Worm (Caenorhabditis elegans) whole organism, young adult: ENCODE measurements around the gene Y62H9A.12.

Source experiments
- F33H1.4 ChIP-seq: fragments of 200-800 bp; sonication (Bioruptor generic); IDR thresholded peaks from 2 replicates; pipeline ENCODE4 v1.3.6; 2022; ENCODE audit warnings: missing genetic modification reagents, missing genetic modification characterization, missing compliant biosample characterization
- F39B2.1 ChIP-seq: fragments of 200-800 bp; sonication (Bioruptor generic); IDR thresholded peaks from 2 replicates; pipeline ENCODE4 v1.3.6; 2022; ENCODE audit warnings: missing genetic modification reagents, missing genetic modification characterization, missing compliant biosample characterization
- F49E8.2 ChIP-seq: sonication (generic microtip); optimal IDR thresholded peaks from 3 replicates; lab custom pipeline; 2017; ENCODE audit warnings: missing genetic modification characterization, mild to moderate bottlenecking, missing compliant biosample characterization, antibody characterized with exemption, moderate library complexity; ENCODE audit not compliant: insufficient read depth
- F52B5.7 ChIP-seq: sonication (generic microtip); optimal IDR thresholded peaks from 2 replicates; lab custom pipeline; 2016; ENCODE audit warnings: mild to moderate bottlenecking, missing genetic modification characterization, missing compliant biosample characterization
- K12H6.12 ChIP-seq: fragments of 200-800 bp; sonication (Bioruptor generic); optimal IDR thresholded peaks from 2 replicates; lab custom pipeline; 2018; ENCODE audit warnings: mild to moderate bottlenecking, missing genetic modification characterization, missing compliant biosample characterization
- Y79H2A.3 ChIP-seq: fragments of 200-800 bp; sonication (Bioruptor generic); conservative IDR thresholded peaks from 2 replicates; pipeline ENCODE4 v1.3.6; 2022; ENCODE audit warnings: missing genetic modification reagents, missing genetic modification characterization, missing compliant biosample characterization
- ZK185.1 ChIP-seq: sonication (generic microtip); optimal IDR thresholded peaks from 2 replicates; lab custom pipeline; 2016; ENCODE audit warnings: mild to moderate bottlenecking, missing genetic modification characterization, missing compliant biosample characterization; ENCODE audit not compliant: poor library complexity, severe bottlenecking
- ama-1 ChIP-seq, 3 experiments: fragments of 150-350 bp in 1 of 3; sonication (generic microtip) in 2 of 3; optimal IDR thresholded peaks; 2 replicates each; lab custom pipeline; 2014 to 2018; ENCODE audit warnings: missing biosample characterization in 2 of 3, missing genetic modification characterization in 2 of 3, missing genetic modification reagents in 2 of 3
- athp-1 ChIP-seq: sonication (generic microtip); optimal IDR thresholded peaks from 2 replicates; lab custom pipeline; 2017; ENCODE audit warnings: mild to moderate bottlenecking, missing genetic modification characterization, missing compliant biosample characterization
- bed-1 ChIP-seq: fragments of 200-800 bp; sonication (Bioruptor generic); IDR thresholded peaks from 2 replicates; pipeline ENCODE4 v1.3.6; 2022; ENCODE audit warnings: missing genetic modification reagents, missing genetic modification characterization, missing compliant biosample characterization
- ceh-40 ChIP-seq: fragments of 200-800 bp; sonication (Bioruptor generic); IDR thresholded peaks from 2 replicates; pipeline ENCODE4 v1.3.6; 2022; ENCODE audit warnings: missing genetic modification characterization, missing compliant biosample characterization
- ceh-58 ChIP-seq: fragments of 200-800 bp; sonication (Bioruptor generic); IDR thresholded peaks from 2 replicates; pipeline ENCODE4 v1.3.6; 2022; ENCODE audit warnings: missing genetic modification characterization, missing compliant biosample characterization
- ceh-79 ChIP-seq: sonication (generic microtip); optimal IDR thresholded peaks from 2 replicates; lab custom pipeline; 2017; ENCODE audit warnings: mild to moderate bottlenecking, missing genetic modification characterization, missing compliant biosample characterization
- chd-7 ChIP-seq: sonication (generic microtip); optimal IDR thresholded peaks from 2 replicates; lab custom pipeline; 2016; ENCODE audit warnings: mild to moderate bottlenecking, missing genetic modification characterization, moderate library complexity, missing compliant biosample characterization
- egl-18 ChIP-seq: fragments of 200-800 bp; sonication (Bioruptor generic); IDR thresholded peaks from 2 replicates; pipeline ENCODE4 v1.3.6; 2022; ENCODE audit warnings: missing genetic modification reagents, missing genetic modification characterization, missing compliant biosample characterization
- egl-44 ChIP-seq: fragments of 200-800 bp; sonication (Bioruptor generic); IDR thresholded peaks from 2 replicates; pipeline ENCODE4 v1.3.6; 2022; ENCODE audit warnings: missing genetic modification reagents, missing genetic modification characterization, missing compliant biosample characterization
- fkh-3 ChIP-seq: sonication (generic microtip); optimal IDR thresholded peaks from 2 replicates; lab custom pipeline; 2016; ENCODE audit warnings: mild to moderate bottlenecking, missing genetic modification characterization, missing compliant biosample characterization
- gei-17 ChIP-seq: fragments of 200-800 bp; sonication (Bioruptor generic); optimal IDR thresholded peaks from 2 replicates; lab custom pipeline; 2018; ENCODE audit warnings: mild to moderate bottlenecking, missing genetic modification characterization, missing compliant biosample characterization
- him-1 ChIP-seq: sonication (generic microtip); optimal IDR thresholded peaks from 2 replicates; lab custom pipeline; 2016; ENCODE audit warnings: missing genotype, missing genetic modification reagents, missing genetic modification characterization, missing compliant biosample characterization
- hlh-12 ChIP-seq: sonication (generic microtip); optimal IDR thresholded peaks from 2 replicates; lab custom pipeline; 2016; ENCODE audit warnings: missing genetic modification characterization, missing compliant biosample characterization
- hlh-26 ChIP-seq: fragments of 200-800 bp; sonication (Bioruptor generic); conservative IDR thresholded peaks from 2 replicates; pipeline ENCODE4 v1.3.6; 2022; ENCODE audit warnings: missing genetic modification reagents, missing genetic modification characterization, missing compliant biosample characterization
- lin-40 ChIP-seq: sonication (generic microtip); optimal IDR thresholded peaks from 2 replicates; lab custom pipeline; 2016; ENCODE audit warnings: missing genetic modification characterization, mild to moderate bottlenecking, missing compliant biosample characterization, missing genotype, missing genetic modification reagents
- lsy-27 ChIP-seq: sonication (generic microtip); optimal IDR thresholded peaks from 2 replicates; lab custom pipeline; 2017; ENCODE audit warnings: missing genetic modification characterization, mild to moderate bottlenecking, missing compliant biosample characterization, antibody characterized with exemption, missing genotype, borderline replicate concordance; ENCODE audit not compliant: insufficient read depth
- madf-6 ChIP-seq: fragments of 200-800 bp; sonication (Bioruptor generic); IDR thresholded peaks from 2 replicates; pipeline ENCODE4 v1.3.6; 2022; ENCODE audit warnings: missing genetic modification reagents, missing genetic modification characterization, missing compliant biosample characterization
- madf-8 ChIP-seq: fragments of 200-800 bp; sonication (Bioruptor generic); conservative IDR thresholded peaks from 2 replicates; pipeline ENCODE4 v1.3.6; 2022; ENCODE audit warnings: missing genetic modification reagents, missing genetic modification characterization, missing compliant biosample characterization
- mel-28 ChIP-seq: sonication (generic microtip); optimal IDR thresholded peaks from 2 replicates; lab custom pipeline; 2016; ENCODE audit warnings: borderline replicate concordance, mild to moderate bottlenecking, missing genetic modification characterization, missing compliant biosample characterization
- mxl-1 ChIP-seq: sonication (generic microtip); optimal IDR thresholded peaks from 2 replicates; lab custom pipeline; 2016; ENCODE audit warnings: missing genetic modification characterization, missing compliant biosample characterization
- nfyb-1 ChIP-seq: fragments of 200-800 bp; sonication (Bioruptor generic); IDR thresholded peaks from 2 replicates; pipeline ENCODE4 v1.3.6; 2022; ENCODE audit warnings: missing genetic modification reagents, missing genetic modification characterization, missing compliant biosample characterization
- nhr-179 ChIP-seq: sonication (generic microtip); optimal IDR thresholded peaks from 2 replicates; lab custom pipeline; 2016; ENCODE audit warnings: mild to moderate bottlenecking, missing genetic modification characterization, missing compliant biosample characterization
- nhr-80 ChIP-seq: sonication (generic microtip); optimal IDR thresholded peaks from 2 replicates; lab custom pipeline; 2016; ENCODE audit warnings: missing genetic modification characterization, missing compliant biosample characterization
- nhr-90 ChIP-seq: sonication (generic microtip); optimal IDR thresholded peaks from 2 replicates; lab custom pipeline; 2016; ENCODE audit warnings: missing genotype, mild to moderate bottlenecking, missing genetic modification characterization, missing compliant biosample characterization
- rcor-1 ChIP-seq: fragments of 200-800 bp; sonication (Bioruptor generic); IDR thresholded peaks from 2 replicates; pipeline ENCODE4 v1.3.6; 2022; ENCODE audit warnings: missing genetic modification reagents, missing genetic modification characterization, missing compliant biosample characterization
- rec-8 ChIP-seq, 2 experiments: sonication (generic microtip); optimal IDR thresholded peaks; 2 replicates each; lab custom pipeline; 2016; ENCODE audit warnings: mild to moderate bottlenecking in 2 of 2, missing genetic modification characterization in 2 of 2, missing genetic modification reagents in 2 of 2, missing genotype in 2 of 2, missing biosample characterization in 1 of 2, missing compliant biosample characterization in 1 of 2, moderate library complexity in 1 of 2
- sdz-38 ChIP-seq: sonication (generic microtip); optimal IDR thresholded peaks from 2 replicates; lab custom pipeline; 2016; ENCODE audit warnings: missing genotype, missing genetic modification characterization, missing compliant biosample characterization
- snpc-1.3 ChIP-seq: sonication (generic microtip); optimal IDR thresholded peaks from 2 replicates; lab custom pipeline; 2017; ENCODE audit warnings: missing genetic modification characterization, mild to moderate bottlenecking, missing compliant biosample characterization, antibody characterized with exemption, moderate library complexity, missing genotype, missing genetic modification reagents; ENCODE audit not compliant: insufficient read depth
- snpc-3.4 ChIP-seq: sonication (generic microtip); optimal IDR thresholded peaks from 2 replicates; lab custom pipeline; 2017; ENCODE audit warnings: missing genetic modification characterization, mild to moderate bottlenecking, missing compliant biosample characterization, antibody characterized with exemption, moderate library complexity, missing genotype, missing genetic modification reagents
- snpc-4 ChIP-seq, 5 experiments: fragments of 150-350 bp in 1 of 5; sonication (generic microtip) in 4 of 5; optimal IDR thresholded peaks; 2 replicates each; lab custom pipeline; 2014 to 2018; ENCODE audit warnings: missing genetic modification characterization in 5 of 5, missing biosample characterization in 3 of 5, antibody characterized with exemption in 2 of 5, mild to moderate bottlenecking in 2 of 5, missing compliant biosample characterization in 2 of 5, missing genotype in 2 of 5, moderate library complexity in 2 of 5, missing genetic modification reagents in 1 of 5
- sptf-2 ChIP-seq: fragments of 200-800 bp; sonication (Bioruptor generic); optimal IDR thresholded peaks from 2 replicates; lab custom pipeline; 2018; ENCODE audit warnings: mild to moderate bottlenecking, missing genetic modification characterization, missing compliant biosample characterization
- unc-130 ChIP-seq: sonication (generic microtip); optimal IDR thresholded peaks from 2 replicates; lab custom pipeline; 2016; ENCODE audit warnings: missing genetic modification reagents, missing genetic modification characterization, missing compliant biosample characterization
- zim-3 ChIP-seq: sonication (generic microtip); optimal IDR thresholded peaks from 2 replicates; lab custom pipeline; 2017; ENCODE audit warnings: mild to moderate bottlenecking, missing genetic modification characterization, moderate library complexity, missing compliant biosample characterization
- ztf-18 ChIP-seq: sonication (generic microtip); optimal IDR thresholded peaks from 2 replicates; lab custom pipeline; 2016; ENCODE audit warnings: missing genotype, mild to moderate bottlenecking, missing genetic modification characterization, missing compliant biosample characterization

Gene Y62H9A.12

DNA sequence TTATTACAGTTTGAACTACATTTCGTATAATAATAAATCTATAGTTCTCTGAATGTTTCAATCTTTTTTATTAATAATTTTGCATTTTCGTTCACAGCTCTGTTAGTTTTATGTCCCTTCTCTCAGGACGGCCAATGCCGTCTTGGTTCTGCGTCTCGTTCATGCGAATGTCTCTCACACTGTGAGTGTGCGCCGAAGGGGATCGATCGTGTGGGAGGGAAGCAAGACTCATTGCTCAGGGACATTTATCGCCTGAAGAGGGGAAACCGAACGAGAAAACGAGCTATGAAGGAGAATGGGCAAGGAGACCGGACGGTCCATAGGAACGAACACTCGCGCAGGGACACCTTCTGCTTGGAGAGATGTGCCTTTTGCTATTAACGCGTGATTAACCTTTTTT is 14.9 kb upstream of the Y62H9A.12 start:
- TF ChIP-seq sdz-38 (tag; lab: Kevin White, UChicago) (no peak), ceh-40 (GFP tag; lab: Robert Waterston, UW) (no peak), Y79H2A.3 (GFP tag; lab: Robert Waterston, UW) (no peak), fkh-3 (tag; lab: Kevin White, UChicago) (no peak), nfyb-1 (GFP tag; lab: Robert Waterston, UW) (no peak), nhr-90 (tag; lab: Kevin White, UChicago) (no peak), mel-28 (no peak), snpc-1.3 (tag; lab: Kevin White, UChicago) (no peak), chd-7 (no peak), gei-17 (no peak), K12H6.12 (tag; lab: Kevin White, UChicago) (no peak), rcor-1 (no peak), hlh-12 (tag; lab: Kevin White, UChicago) (no peak)

DNA sequence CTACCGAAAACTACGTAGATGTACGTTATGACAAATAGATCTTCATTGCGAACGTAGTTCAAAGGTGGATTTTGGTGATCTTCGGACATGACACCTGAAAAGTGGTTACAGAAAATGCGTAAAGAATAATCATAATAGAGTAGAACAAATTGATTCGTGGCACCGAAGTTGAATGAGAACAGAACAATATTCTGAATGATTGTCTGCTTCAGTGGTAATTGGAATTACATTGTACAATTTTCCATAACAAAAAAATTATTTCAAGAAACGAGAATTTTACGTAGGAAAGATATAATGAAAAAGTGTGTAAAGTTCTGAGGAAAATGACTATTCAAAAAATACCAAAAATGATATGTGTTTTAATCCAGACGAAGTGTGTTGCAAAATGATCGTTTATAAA is 11.3 kb upstream of the Y62H9A.12 start, which contains the start of gene Y62H9A.10:
Gene Y62H9A.10 (minus strand): TSS at position 101 of the 400 bp plus-strand sequence.
- TF ChIP-seq lsy-27 (tag; lab: Kevin White, UChicago) (no peak), nfyb-1 (GFP tag; lab: Robert Waterston, UW) (no peak), athp-1 (no peak), F52B5.7 (tag; lab: Kevin White, UChicago) (no peak), bed-1 (GFP tag; lab: Robert Waterston, UW) (no peak), gei-17 (no peak)

DNA sequence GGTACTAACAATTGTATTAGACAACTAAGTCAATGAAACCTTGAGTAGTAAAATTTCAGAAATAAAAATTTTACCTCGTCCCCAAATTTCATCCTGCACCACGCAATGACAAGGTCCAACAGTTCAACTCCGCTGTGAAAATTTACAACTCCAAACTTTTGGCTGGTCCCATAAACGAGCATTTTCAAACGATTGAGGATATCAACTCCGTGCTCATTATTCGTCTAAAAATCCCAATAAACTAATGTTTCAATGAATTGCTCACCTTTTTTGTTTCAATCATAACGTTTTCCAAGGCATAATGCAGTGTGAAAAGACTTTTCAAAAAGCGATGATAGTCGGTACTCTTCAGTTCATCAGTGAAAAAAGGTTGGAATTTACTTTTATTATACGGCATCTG is 7.3 kb upstream of the Y62H9A.12 start:
- no peak for TF ChIP-seq F39B2.1 (GFP tag; lab: Robert Waterston, UW)
- no peak for TF ChIP-seq nhr-80
- TF ChIP-seq snpc-4 (GFP tag; optimal IDR thresholded peaks at IDR 0.05; lab: Kevin White, UChicago): no peak
- TF ChIP-seq snpc-4 (tag; optimal IDR thresholded peaks at IDR 0.05; lab: Kevin White, UChicago): no peak
- TF ChIP-seq snpc-3.4: no peak
- TF ChIP-seq F33H1.4: no peak
- TF ChIP-seq madf-8 (GFP tag; lab: Robert Waterston, UW): no peak
- TF ChIP-seq rec-8 (tag; optimal IDR thresholded peaks at IDR 0.05; lab: Kevin White, UChicago): no peak
- TF ChIP-seq F49E8.2 (tag; lab: Kevin White, UChicago): no peak
- no peak for TF ChIP-seq unc-130 (GFP tag; lab: Kevin White, UChicago)
- no peak for TF ChIP-seq fkh-3 (tag; lab: Kevin White, UChicago)
- no peak for TF ChIP-seq sptf-2
- no peak for TF ChIP-seq ceh-79 (tag; lab: Kevin White, UChicago)
- no peak for TF ChIP-seq lin-40 (tag; lab: Kevin White, UChicago)
- TF ChIP-seq ama-1 (optimal IDR thresholded peaks at IDR 0.05; lab: Kevin White, UChicago): no peak
- TF ChIP-seq ama-1 (GFP tag; optimal IDR thresholded peaks at IDR 0.05; lab: Kevin White, UChicago): no peak

DNA sequence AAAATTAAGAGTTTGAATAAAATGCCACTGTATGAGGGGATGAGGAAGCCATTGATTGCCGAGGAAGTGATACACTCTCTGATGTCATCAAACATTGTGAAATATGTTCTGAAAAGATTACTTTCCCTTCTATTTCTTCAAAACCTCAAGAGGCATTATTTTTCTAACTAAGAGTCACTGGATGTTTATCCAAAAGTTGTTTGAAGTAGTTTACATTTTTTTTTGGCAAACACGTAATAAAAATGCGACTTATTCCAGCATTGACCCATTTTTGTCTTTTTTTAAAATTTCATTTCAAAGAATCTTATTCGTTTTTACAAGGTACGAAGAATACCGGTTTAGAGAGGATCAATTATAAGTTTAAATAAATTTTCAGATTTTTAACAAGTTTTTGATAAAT is 6.7 kb upstream of the Y62H9A.12 start, which contains the start of gene Y62H9A.11:
Gene Y62H9A.11 (minus strand): TSS at position 101 of the 400 bp plus-strand sequence.
- TF ChIP-seq egl-18 (GFP tag; lab: Robert Waterston, UW): no peak
- no peak for TF ChIP-seq nhr-179 (tag; lab: Kevin White, UChicago)
- TF ChIP-seq unc-130 (GFP tag; lab: Kevin White, UChicago): no peak
- TF ChIP-seq him-1 (tag; lab: Kevin White, UChicago): no peak
- no peak for TF ChIP-seq egl-44 (GFP tag; lab: Robert Waterston, UW)
- no peak for TF ChIP-seq hlh-26 (GFP tag; lab: Robert Waterston, UW)
- TF ChIP-seq ZK185.1 (tag; lab: Kevin White, UChicago): no peak
- no peak for TF ChIP-seq Y79H2A.3 (GFP tag; lab: Robert Waterston, UW)
- TF ChIP-seq ztf-18 (tag; lab: Kevin White, UChicago): no peak
- no peak for TF ChIP-seq zim-3 (tag; lab: Kevin White, UChicago)
- no peak for TF ChIP-seq madf-6 (GFP tag; lab: Robert Waterston, UW)
- no peak for TF ChIP-seq snpc-4 (GFP tag; optimal IDR thresholded peaks at IDR 0.05; lab: Kevin White, UChicago)
- TF ChIP-seq snpc-4 (tag; optimal IDR thresholded peaks at IDR 0.05; lab: Kevin White, UChicago): no peak
- TF ChIP-seq ceh-58: no peak
- no peak for TF ChIP-seq chd-7
- TF ChIP-seq mxl-1 (tag; lab: Kevin White, UChicago): no peak
